Fruit fly (Drosophila melanogaster) whole organism, adult: Measurements from ENCODE around the gene CG5902.

Experiments
- Clk ChIP-seq: fragments of 200-800 bp; sonication (Bioruptor generic); optimal IDR thresholded peaks from 2 replicates; lab custom pipeline; 2017; ENCODE audit warnings: missing biosample characterization, missing genetic modification characterization
- Hr96 ChIP-seq: fragments of 200-800 bp; sonication (Bioruptor generic); optimal IDR thresholded peaks from 2 replicates; lab custom pipeline; 2016; ENCODE audit warnings: missing biosample characterization, missing genetic modification characterization
- bab1 ChIP-seq: fragments of 200-800 bp; sonication (Bioruptor generic); optimal IDR thresholded peaks from 3 replicates; lab custom pipeline; 2019; ENCODE audit warnings: missing biosample characterization, mild to moderate bottlenecking, missing genetic modification characterization, moderate library complexity
- kay ChIP-seq: fragments of 200-800 bp; sonication (Bioruptor generic); peaks from one replicate; lab custom pipeline; 2016; ENCODE audit warnings: missing biosample characterization, missing genetic modification characterization, borderline replicate concordance

DNA sequence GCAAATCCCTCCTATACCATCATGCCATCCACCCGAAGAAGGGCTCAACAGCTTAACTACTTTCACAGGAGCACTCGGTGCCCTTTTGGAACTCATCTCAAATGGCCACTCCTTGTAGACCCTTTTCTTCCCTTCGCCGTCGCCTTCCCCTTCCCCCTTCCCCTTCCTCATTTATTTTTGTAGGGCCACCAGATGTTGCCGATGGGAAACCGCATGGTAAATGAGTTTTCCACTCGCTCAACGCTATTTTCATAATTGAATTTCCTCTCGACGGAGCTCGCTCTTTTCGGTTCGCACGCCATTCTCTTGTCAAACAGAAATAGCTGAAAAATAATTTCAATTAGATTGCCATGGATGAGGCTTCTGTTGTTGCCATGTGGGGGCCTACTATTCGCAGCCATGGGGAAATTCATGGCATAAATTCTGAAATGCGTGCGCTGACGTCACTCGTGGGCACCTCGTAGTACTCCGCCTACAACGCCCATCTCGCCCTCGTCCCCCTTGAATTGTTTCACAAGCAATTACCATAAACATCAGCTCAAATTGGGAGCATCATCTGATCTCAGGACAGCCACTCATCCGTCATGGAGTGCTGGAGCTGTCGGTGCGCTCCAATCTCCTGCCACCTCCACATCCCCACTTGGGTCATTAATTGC, 25.7 kb downstream of the CG5902 start:
- TF ChIP-seq Clk = no peak
- TF ChIP-seq kay (GFP tag; lab: Kevin White, UChicago) = no peak
- no peak for TF ChIP-seq bab1 (GFP tag; lab: Kevin White, UChicago)
- no peak for TF ChIP-seq Hr96 (GFP tag; lab: Kevin White, UChicago)
